Fruit fly (Drosophila melanogaster) whole organism, adult: ENCODE measurements around the gene CG10802.

Experiments used
- CG11617 ChIP-seq: fragments of 200-800 bp; sonication (Bioruptor generic); optimal IDR thresholded peaks from 2 replicates; lab custom pipeline; 2017; ENCODE audit warnings: mild to moderate bottlenecking, missing biosample characterization, missing genetic modification reagents, missing genetic modification characterization
- CG33017 ChIP-seq: fragments of 200-800 bp; sonication (Bioruptor generic); optimal IDR thresholded peaks from 2 replicates; lab custom pipeline; 2018; ENCODE audit warnings: missing biosample characterization, mild to moderate bottlenecking, missing genetic modification characterization, moderate library complexity
- CG5204 ChIP-seq: fragments of 200-800 bp; sonication (Bioruptor generic); optimal IDR thresholded peaks from 2 replicates; lab custom pipeline; 2016; ENCODE audit warnings: missing biosample characterization, missing genetic modification characterization
- pad ChIP-seq: fragments of 200-800 bp; sonication (Bioruptor generic); optimal IDR thresholded peaks from 3 replicates; lab custom pipeline; 2017; ENCODE audit warnings: missing biosample characterization, missing genetic modification characterization, mild to moderate bottlenecking, moderate library complexity, missing genetic modification reagents

dm6 chrX:3442543-3443207, 40.1 kb upstream of the CG10802 start:
- TF ChIP-seq pad = no peak
- TF ChIP-seq CG11617 (GFP tag; lab: Kevin White, UChicago) = no peak
- TF ChIP-seq CG5204 = no peak
- no peak for TF ChIP-seq CG33017
